Worm (Caenorhabditis elegans) whole organism, young adult: ENCODE results near the gene sec-20.

Source experiments
- B0019.2 ChIP-seq: fragments of 200-800 bp; sonication (Bioruptor generic); conservative IDR thresholded peaks from 2 replicates; pipeline ENCODE4 v1.3.6; 2022; ENCODE audit warnings: missing genetic modification reagents, missing genetic modification characterization, missing compliant biosample characterization
- B0336.3 ChIP-seq: fragments of 200-800 bp; sonication (Bioruptor generic); IDR thresholded peaks from 2 replicates; pipeline ENCODE4 v1.3.6; 2022; ENCODE audit warnings: missing genetic modification characterization, missing compliant biosample characterization
- C06A6.2 ChIP-seq: fragments of 200-800 bp; sonication (Bioruptor generic); conservative IDR thresholded peaks from 2 replicates; pipeline ENCODE4 v1.3.6; 2022; ENCODE audit warnings: missing genetic modification characterization, missing compliant biosample characterization
- F10E7.11 ChIP-seq: sonication (generic microtip); optimal IDR thresholded peaks from 2 replicates; lab custom pipeline; 2017; ENCODE audit warnings: mild to moderate bottlenecking, missing genetic modification characterization, moderate library complexity, missing compliant biosample characterization
- F33H1.4 ChIP-seq: fragments of 200-800 bp; sonication (Bioruptor generic); IDR thresholded peaks from 2 replicates; pipeline ENCODE4 v1.3.6; 2022; ENCODE audit warnings: missing genetic modification reagents, missing genetic modification characterization, missing compliant biosample characterization
- F49E8.2 ChIP-seq: sonication (generic microtip); optimal IDR thresholded peaks from 3 replicates; lab custom pipeline; 2017; ENCODE audit warnings: missing genetic modification characterization, mild to moderate bottlenecking, missing compliant biosample characterization, antibody characterized with exemption, moderate library complexity; ENCODE audit not compliant: insufficient read depth
- K12H6.12 ChIP-seq: fragments of 200-800 bp; sonication (Bioruptor generic); optimal IDR thresholded peaks from 2 replicates; lab custom pipeline; 2018; ENCODE audit warnings: mild to moderate bottlenecking, missing genetic modification characterization, missing compliant biosample characterization
- Y53F4B.3 ChIP-seq: fragments of 200-800 bp; sonication (Bioruptor generic); IDR thresholded peaks from 2 replicates; pipeline ENCODE4 v1.3.6; 2022; ENCODE audit warnings: missing genetic modification reagents, missing genetic modification characterization, missing compliant biosample characterization
- akir-1 ChIP-seq: fragments of 200-800 bp; sonication (Bioruptor generic); optimal IDR thresholded peaks from 2 replicates; lab custom pipeline; 2018; ENCODE audit warnings: mild to moderate bottlenecking, missing genetic modification characterization, moderate library complexity, missing compliant biosample characterization
- ama-1 ChIP-seq, 3 experiments: fragments of 150-350 bp in 1 of 3; sonication (generic microtip) in 2 of 3; optimal IDR thresholded peaks; 2 replicates each; lab custom pipeline; 2014 to 2018; ENCODE audit warnings: missing biosample characterization in 2 of 3, missing genetic modification characterization in 2 of 3, missing genetic modification reagents in 2 of 3
- aptf-2 ChIP-seq: fragments of 200-800 bp; sonication (Bioruptor generic); conservative IDR thresholded peaks from 2 replicates; pipeline ENCODE4 v1.3.6; 2022; ENCODE audit warnings: missing genetic modification reagents, missing genetic modification characterization, missing compliant biosample characterization
- aptf-3 ChIP-seq: fragments of 200-800 bp; sonication (Bioruptor generic); IDR thresholded peaks from 2 replicates; pipeline ENCODE4 v1.3.6; 2022; ENCODE audit warnings: missing genetic modification characterization, missing compliant biosample characterization
- athp-1 ChIP-seq: sonication (generic microtip); optimal IDR thresholded peaks from 2 replicates; lab custom pipeline; 2017; ENCODE audit warnings: mild to moderate bottlenecking, missing genetic modification characterization, missing compliant biosample characterization
- attf-3 ChIP-seq: fragments of 200-800 bp; sonication (Bioruptor generic); conservative IDR thresholded peaks from 2 replicates; pipeline ENCODE4 v1.3.6; 2022; ENCODE audit warnings: missing genetic modification reagents, missing genetic modification characterization, missing compliant biosample characterization
- bed-1 ChIP-seq: fragments of 200-800 bp; sonication (Bioruptor generic); IDR thresholded peaks from 2 replicates; pipeline ENCODE4 v1.3.6; 2022; ENCODE audit warnings: missing genetic modification reagents, missing genetic modification characterization, missing compliant biosample characterization
- ccch-3 ChIP-seq: fragments of 200-800 bp; sonication (Bioruptor generic); optimal IDR thresholded peaks from 2 replicates; lab custom pipeline; 2018; ENCODE audit warnings: mild to moderate bottlenecking, missing genetic modification characterization, missing compliant biosample characterization
- ceh-27 ChIP-seq: fragments of 200-800 bp; sonication (Bioruptor generic); optimal IDR thresholded peaks from 2 replicates; lab custom pipeline; 2018; ENCODE audit warnings: mild to moderate bottlenecking, missing genetic modification characterization, moderate library complexity, missing compliant biosample characterization
- dpl-1 ChIP-seq: fragments of 150-350 bp; optimal IDR thresholded peaks from 2 replicates; lab custom pipeline; 2014; ENCODE audit warnings: missing biosample characterization, missing genetic modification reagents, missing genetic modification characterization
- efl-1 ChIP-seq: fragments of 150-350 bp; optimal IDR thresholded peaks from 2 replicates; lab custom pipeline; 2014; ENCODE audit warnings: missing biosample characterization, missing genetic modification reagents, missing genetic modification characterization
- egrh-3 ChIP-seq: fragments of 200-800 bp; sonication (Bioruptor generic); IDR thresholded peaks from 2 replicates; pipeline ENCODE4 v1.3.6; 2022; ENCODE audit warnings: missing genetic modification reagents, missing genetic modification characterization, missing compliant biosample characterization
- ets-4 ChIP-seq: fragments of 200-800 bp; sonication (Bioruptor generic); optimal IDR thresholded peaks from 2 replicates; lab custom pipeline; 2018; ENCODE audit warnings: mild to moderate bottlenecking, missing genetic modification characterization, missing compliant biosample characterization
- gei-17 ChIP-seq: fragments of 200-800 bp; sonication (Bioruptor generic); optimal IDR thresholded peaks from 2 replicates; lab custom pipeline; 2018; ENCODE audit warnings: mild to moderate bottlenecking, missing genetic modification characterization, missing compliant biosample characterization
- him-1 ChIP-seq: sonication (generic microtip); optimal IDR thresholded peaks from 2 replicates; lab custom pipeline; 2016; ENCODE audit warnings: missing genotype, missing genetic modification reagents, missing genetic modification characterization, missing compliant biosample characterization
- hlh-12 ChIP-seq: sonication (generic microtip); optimal IDR thresholded peaks from 2 replicates; lab custom pipeline; 2016; ENCODE audit warnings: missing genetic modification characterization, missing compliant biosample characterization
- hlh-26 ChIP-seq: fragments of 200-800 bp; sonication (Bioruptor generic); conservative IDR thresholded peaks from 2 replicates; pipeline ENCODE4 v1.3.6; 2022; ENCODE audit warnings: missing genetic modification reagents, missing genetic modification characterization, missing compliant biosample characterization
- hrde-1 ChIP-seq: sonication (generic microtip); optimal IDR thresholded peaks from 2 replicates; lab custom pipeline; 2016; ENCODE audit warnings: missing genetic modification characterization, mild to moderate bottlenecking, missing compliant biosample characterization, moderate library complexity, missing genotype, missing genetic modification reagents, borderline replicate concordance
- hsf-1 ChIP-seq: fragments of 200-800 bp; sonication (Bioruptor generic); IDR thresholded peaks from 2 replicates; pipeline ENCODE4 v1.3.6; 2022; ENCODE audit warnings: missing genetic modification reagents, missing genetic modification characterization, missing compliant biosample characterization
- lag-1 ChIP-seq: fragments of 200-800 bp; sonication (Bioruptor generic); IDR thresholded peaks from 2 replicates; pipeline ENCODE4 v1.3.6; 2022; ENCODE audit warnings: missing genetic modification reagents, missing genetic modification characterization, missing compliant biosample characterization
- lin-54 ChIP-seq: fragments of 200-800 bp; sonication (Bioruptor generic); optimal IDR thresholded peaks from 2 replicates; lab custom pipeline; 2018; ENCODE audit warnings: mild to moderate bottlenecking, missing genetic modification characterization, missing compliant biosample characterization
- madf-10 ChIP-seq: sonication (generic microtip); optimal IDR thresholded peaks from 2 replicates; lab custom pipeline; 2016; ENCODE audit warnings: mild to moderate bottlenecking, missing genetic modification characterization, missing compliant biosample characterization
- madf-6 ChIP-seq: fragments of 200-800 bp; sonication (Bioruptor generic); IDR thresholded peaks from 2 replicates; pipeline ENCODE4 v1.3.6; 2022; ENCODE audit warnings: missing genetic modification reagents, missing genetic modification characterization, missing compliant biosample characterization
- mcd-1 ChIP-seq: fragments of 200-800 bp; sonication (Bioruptor generic); IDR thresholded peaks from 2 replicates; pipeline ENCODE4 v1.3.6; 2022; ENCODE audit warnings: missing genetic modification reagents, missing genetic modification characterization, missing compliant biosample characterization
- nfya-1 ChIP-seq: sonication (generic microtip); optimal IDR thresholded peaks from 2 replicates; lab custom pipeline; 2017; ENCODE audit warnings: antibody characterized with exemption, missing compliant biosample characterization, missing genetic modification characterization, borderline replicate concordance; ENCODE audit not compliant: insufficient read depth
- nhr-179 ChIP-seq: sonication (generic microtip); optimal IDR thresholded peaks from 2 replicates; lab custom pipeline; 2016; ENCODE audit warnings: mild to moderate bottlenecking, missing genetic modification characterization, missing compliant biosample characterization
- nhr-80 ChIP-seq: sonication (generic microtip); optimal IDR thresholded peaks from 2 replicates; lab custom pipeline; 2016; ENCODE audit warnings: missing genetic modification characterization, missing compliant biosample characterization
- pbrm-1 ChIP-seq: fragments of 200-800 bp; sonication (Bioruptor generic); IDR thresholded peaks from 2 replicates; pipeline ENCODE4 v1.3.6; 2022; ENCODE audit warnings: missing genetic modification reagents, missing genetic modification characterization, missing compliant biosample characterization
- repo-1 ChIP-seq: sonication (generic microtip); optimal IDR thresholded peaks from 2 replicates; lab custom pipeline; 2017; ENCODE audit warnings: mild to moderate bottlenecking, missing genetic modification characterization, missing compliant biosample characterization
- sea-2 ChIP-seq: fragments of 200-800 bp; sonication (Bioruptor generic); IDR thresholded peaks from 2 replicates; pipeline ENCODE4 v1.3.6; 2022; ENCODE audit warnings: missing genetic modification characterization, missing compliant biosample characterization
- snpc-1.1 ChIP-seq: sonication (generic microtip); optimal IDR thresholded peaks from 2 replicates; lab custom pipeline; 2017; ENCODE audit warnings: missing genetic modification characterization, mild to moderate bottlenecking, missing compliant biosample characterization, antibody characterized with exemption, moderate library complexity, missing genotype, missing genetic modification reagents; ENCODE audit not compliant: insufficient read depth
- unc-130 ChIP-seq: sonication (generic microtip); optimal IDR thresholded peaks from 2 replicates; lab custom pipeline; 2016; ENCODE audit warnings: missing genetic modification reagents, missing genetic modification characterization, missing compliant biosample characterization
- zim-3 ChIP-seq: sonication (generic microtip); optimal IDR thresholded peaks from 2 replicates; lab custom pipeline; 2017; ENCODE audit warnings: mild to moderate bottlenecking, missing genetic modification characterization, moderate library complexity, missing compliant biosample characterization

Gene sec-20

DNA sequence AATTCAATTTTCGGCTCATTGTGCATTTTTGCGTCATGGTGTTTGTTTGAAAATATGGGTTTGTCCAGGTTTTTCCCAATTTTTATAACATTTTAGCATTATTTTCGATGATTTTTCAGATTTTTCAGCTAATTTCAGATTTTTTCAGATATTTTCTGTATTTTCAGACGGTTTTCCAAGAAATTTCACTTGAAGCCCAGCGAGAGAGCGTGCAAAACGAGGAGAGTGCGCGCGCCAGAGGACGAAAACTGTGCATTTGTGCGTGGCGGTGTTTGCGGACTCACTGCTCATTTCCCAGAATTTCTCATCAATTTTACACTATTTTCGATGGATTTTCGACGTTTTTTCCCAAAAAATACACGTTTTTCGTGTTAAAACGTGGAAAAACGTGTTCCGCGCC, 43.2 kb downstream of the sec-20 start (continued):
- TF ChIP-seq lag-1 (no peak), nhr-179 (tag; lab: Kevin White, UChicago) (no peak), akir-1 (GFP tag; lab: Kevin White, UChicago) (no peak), hsf-1 (no peak), ama-1 (optimal IDR thresholded peaks at IDR 0.05; lab: Kevin White, UChicago) (no peak), ama-1 (GFP tag; optimal IDR thresholded peaks at IDR 0.05; lab: Kevin White, UChicago) (no peak), aptf-2 (GFP tag; lab: Robert Waterston, UW) (no peak), gei-17 (GFP tag; lab: Kevin White, UChicago) (no peak), ceh-27 (no peak), nfya-1 (no peak), attf-3 (GFP tag; lab: Robert Waterston, UW) (peak; percentile 35; the same call in 1 of the 2 replicates), snpc-1.1 (tag; lab: Kevin White, UChicago) (no peak), ccch-3 (GFP tag; lab: Kevin White, UChicago) (no peak), B0336.3 (GFP tag; lab: Robert Waterston, UW) (peak; percentile 75), F33H1.4 (GFP tag; lab: Robert Waterston, UW) (no peak; the same call in 1 of the 2 replicates), dpl-1 (GFP tag; lab: Kevin White, UChicago) (peak; percentile 20), sea-2 (no peak), B0019.2 (GFP tag; lab: Robert Waterston, UW) (0 out of 2 replicates have a peak, but pooled peaks have one; percentile 35), repo-1 (tag; lab: Kevin White, UChicago) (no peak), efl-1 (GFP tag; lab: Kevin White, UChicago) (peak; percentile 38), him-1 (tag; lab: Kevin White, UChicago) (peak; percentile 20), hrde-1 (tag; lab: Kevin White, UChicago) (no peak), C06A6.2 (GFP tag; lab: Robert Waterston, UW) (no peak), hlh-26 (no peak), madf-10 (no peak), egrh-3 (no peak), aptf-3 (GFP tag; lab: Robert Waterston, UW) (no peak), F49E8.2 (tag; lab: Kevin White, UChicago) (peak; percentile 46), pbrm-1 (no peak; the same call in none of the 2 replicates), nhr-80 (tag; lab: Kevin White, UChicago) (no peak), athp-1 (tag; lab: Kevin White, UChicago) (no peak), zim-3 (tag; lab: Kevin White, UChicago) (no peak), Y53F4B.3 (GFP tag; lab: Robert Waterston, UW) (no peak), madf-6 (GFP tag; lab: Robert Waterston, UW) (peak; percentile 63), bed-1 (GFP tag; lab: Robert Waterston, UW) (no peak), unc-130 (GFP tag; lab: Kevin White, UChicago) (no peak), lin-54 (GFP tag; lab: Kevin White, UChicago) (peak; percentile 64), ets-4 (GFP tag; lab: Kevin White, UChicago) (no peak), F10E7.11 (tag; lab: Kevin White, UChicago) (no peak), mcd-1 (GFP tag; lab: Robert Waterston, UW) (peak; percentile 79), hlh-12 (tag; lab: Kevin White, UChicago) (no peak), K12H6.12 (peak; percentile 42)
